Fruit fly (Drosophila melanogaster) whole organism: ENCODE measurements around the gene CG32572.

Source experiments
- CG8478 ChIP-seq: fragments of >200 bp; optimal IDR thresholded peaks from 2 replicates; lab custom pipeline; 2018; ENCODE audit warnings: inconsistent platforms
- Dll ChIP-seq: fragments of >200 bp; optimal IDR thresholded peaks from 2 replicates; lab custom pipeline; 2017
- EcR ChIP-seq, 2 experiments: fragments of >200 bp; optimal IDR thresholded peaks; 2 replicates each; lab custom pipeline; 2017; ENCODE audit warnings: missing biosample characterization in 2 of 2, missing genetic modification characterization in 2 of 2, missing genetic modification reagents in 2 of 2
- pan ChIP-seq: fragments of >200 bp; optimal IDR thresholded peaks from 2 replicates; lab custom pipeline; 2017
- psq ChIP-seq: fragments of >200 bp; optimal IDR thresholded peaks from 2 replicates; lab custom pipeline; 2017
- usp ChIP-seq: fragments of >200 bp; optimal IDR thresholded peaks from 2 replicates; lab custom pipeline; 2017; ENCODE audit warnings: missing biosample characterization, missing genetic modification characterization, mixed read lengths

The CG32572 gene

dm6 chrX:16760542-16760941 lies 39.6 kb downstream of the CG32572 start:
- TF ChIP-seq Dll (lab: Kevin White, UChicago) (no peak), pan (lab: Kevin White, UChicago) (no peak), EcR (GFP tag; optimal IDR thresholded peaks at IDR 0.05; lab: Kevin White, UChicago) (no peak), psq (lab: Kevin White, UChicago) (no peak), usp (GFP tag; lab: Kevin White, UChicago) (no peak), CG8478 (lab: Kevin White, UChicago) (no peak)

DNA sequence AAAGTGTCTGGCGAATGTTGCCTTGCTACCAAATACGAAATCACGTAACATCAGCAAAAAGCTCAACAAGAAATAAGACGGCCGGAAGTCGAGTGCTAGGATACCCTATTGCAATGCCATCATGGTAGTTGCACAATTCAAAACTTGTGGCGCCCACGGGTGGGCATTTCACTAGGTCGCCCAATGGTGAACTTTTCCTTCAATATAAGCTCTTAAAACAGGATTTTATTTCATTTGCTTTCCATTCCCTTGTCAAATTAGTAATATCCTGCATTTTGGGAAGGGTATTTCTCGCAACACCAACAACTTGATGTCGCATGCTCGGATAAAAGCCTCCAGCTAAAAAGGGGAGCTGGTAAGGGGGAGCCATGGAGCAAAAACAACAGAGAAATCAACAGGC lies 40.5 kb downstream of the CG32572 start:
- TF ChIP-seq EcR (GFP tag; optimal IDR thresholded peaks at IDR 0.05; lab: Kevin White, UChicago): no peak
- no peak for TF ChIP-seq pan (lab: Kevin White, UChicago)

DNA sequence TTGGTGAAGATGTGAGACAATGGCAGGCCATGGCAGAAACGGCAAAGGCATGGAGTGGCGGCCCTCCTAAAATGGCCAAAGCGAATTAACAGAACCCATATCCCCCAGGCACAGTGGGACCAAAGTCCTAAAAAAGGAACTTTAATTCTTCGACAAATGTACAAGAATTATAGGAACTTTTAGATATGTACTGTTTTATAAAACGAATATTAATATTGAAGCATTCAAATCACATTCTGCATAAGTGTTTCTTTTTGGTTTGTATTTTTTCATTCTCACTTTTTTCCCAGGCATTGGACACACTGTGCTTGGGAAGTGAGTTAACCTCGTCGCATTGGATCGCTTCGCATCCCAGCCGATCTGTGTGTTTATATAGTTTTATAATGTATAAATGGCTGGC lies 44.0 kb downstream of the CG32572 start:
- TF ChIP-seq EcR (GFP tag; optimal IDR thresholded peaks at IDR 0.05; lab: Kevin White, UChicago) (no peak), pan (lab: Kevin White, UChicago) (no peak), psq (lab: Kevin White, UChicago) (no peak), Dll (lab: Kevin White, UChicago) (no peak), CG8478 (lab: Kevin White, UChicago) (no peak), usp (GFP tag; lab: Kevin White, UChicago) (no peak)

- TF ChIP-seq Dll (lab: Kevin White, UChicago) (no peak), pan (lab: Kevin White, UChicago) (no peak), usp (GFP tag; lab: Kevin White, UChicago) (no peak), EcR (GFP tag; optimal IDR thresholded peaks at IDR 0.05; lab: Kevin White, UChicago) (no peak), CG8478 (lab: Kevin White, UChicago) (no peak), psq (lab: Kevin White, UChicago) (no peak)
Measured at dm6 chrX:16765809-16766208, 44.8 kb downstream of the CG32572 start.

DNA sequence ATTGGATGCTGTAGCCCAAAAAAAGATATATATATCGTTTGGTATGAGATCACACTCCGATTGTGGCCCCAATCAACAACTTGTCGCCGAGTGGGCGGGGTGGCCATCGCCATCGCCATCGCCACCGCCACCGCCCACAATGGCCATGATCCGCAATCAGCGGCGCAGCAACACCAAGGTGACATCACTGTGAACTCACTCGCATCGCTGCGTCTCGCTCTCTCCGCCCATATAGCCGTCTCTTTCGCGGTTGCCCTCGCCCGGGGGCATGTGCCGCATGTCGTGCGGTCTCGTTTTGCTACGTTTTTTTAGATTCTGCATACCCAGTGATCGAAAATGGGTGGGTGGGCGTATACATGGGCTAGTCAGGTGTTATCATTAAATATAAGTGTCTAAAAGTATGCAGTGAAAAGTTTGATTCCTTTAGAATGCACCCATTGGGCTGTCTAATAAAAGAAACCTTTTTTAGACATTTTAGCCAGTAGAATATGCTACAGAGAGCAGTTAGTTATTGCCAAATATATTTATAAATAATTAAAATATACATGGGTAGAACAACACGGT lies 46.0 kb downstream of the CG32572 start:
- TF ChIP-seq EcR (GFP tag; optimal IDR thresholded peaks at IDR 0.05; lab: Kevin White, UChicago) (no peak), pan (lab: Kevin White, UChicago) (no peak)

dm6 chrX:16768770-16769169 lies 47.8 kb downstream of the CG32572 start:
- TF ChIP-seq Dll (lab: Kevin White, UChicago) (no peak), psq (lab: Kevin White, UChicago) (no peak), usp (GFP tag; lab: Kevin White, UChicago) (no peak), pan (lab: Kevin White, UChicago) (no peak), EcR (GFP tag; optimal IDR thresholded peaks at IDR 0.05; lab: Kevin White, UChicago) (no peak), CG8478 (lab: Kevin White, UChicago) (no peak)

- TF ChIP-seq psq (lab: Kevin White, UChicago) (no peak), pan (lab: Kevin White, UChicago) (no peak), CG8478 (lab: Kevin White, UChicago) (no peak), EcR (GFP tag; optimal IDR thresholded peaks at IDR 0.05; lab: Kevin White, UChicago) (no peak), Dll (lab: Kevin White, UChicago) (no peak), usp (GFP tag; lab: Kevin White, UChicago) (no peak)
Measured at dm6 chrX:16772882-16773827, 52.2 kb downstream of the CG32572 start.

DNA sequence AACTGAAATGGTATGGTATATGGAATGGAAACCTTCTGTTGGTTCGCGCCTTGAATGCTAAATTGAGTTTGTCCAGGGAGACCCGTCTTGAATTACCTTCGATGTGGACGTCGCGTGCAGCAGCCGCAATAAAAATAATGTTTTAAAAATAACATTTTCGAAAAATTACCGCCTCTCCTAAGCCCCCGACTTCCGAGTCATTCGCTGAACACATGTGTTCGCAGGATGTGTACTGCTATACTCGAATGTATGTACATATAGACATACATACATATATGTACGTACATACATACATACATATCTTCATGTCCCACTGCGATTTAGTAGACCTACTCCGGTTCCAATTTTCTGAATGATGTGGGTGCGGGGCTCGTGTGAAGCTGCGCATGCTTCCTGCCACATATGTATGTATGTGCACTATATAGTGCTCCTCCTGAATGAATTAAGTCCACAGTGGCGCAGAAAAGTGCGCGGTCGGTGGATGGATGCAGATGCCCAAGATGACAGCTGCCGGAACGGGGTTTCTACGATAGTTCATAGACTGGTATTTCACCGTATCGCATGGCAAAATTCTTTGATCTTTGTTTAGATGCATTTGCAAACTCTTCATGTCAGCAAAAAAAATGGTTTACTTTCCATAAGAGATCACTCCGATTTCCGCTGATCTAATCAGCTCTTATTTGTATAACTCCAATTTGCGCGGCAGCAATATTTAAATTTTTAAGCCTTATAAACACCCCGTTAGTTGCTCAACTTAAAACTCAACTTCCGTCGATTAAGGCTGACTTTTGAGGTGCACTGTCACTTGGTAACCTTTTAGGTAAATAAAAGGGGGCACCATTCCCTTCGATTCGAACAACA lies 53.4 kb downstream of the CG32572 start:
- TF ChIP-seq psq (lab: Kevin White, UChicago): no peak
- no peak for TF ChIP-seq CG8478 (lab: Kevin White, UChicago)
- TF ChIP-seq pan (lab: Kevin White, UChicago): no peak
- no peak for TF ChIP-seq usp (GFP tag; lab: Kevin White, UChicago)
- no peak for TF ChIP-seq EcR (GFP tag; optimal IDR thresholded peaks at IDR 0.05; lab: Kevin White, UChicago)
- TF ChIP-seq Dll (lab: Kevin White, UChicago): no peak

dm6 chrX:16775083-16775482 lies 54.1 kb downstream of the CG32572 start:
- no peak for TF ChIP-seq EcR (GFP tag; optimal IDR thresholded peaks at IDR 0.05; lab: Kevin White, UChicago)
- no peak for TF ChIP-seq pan (lab: Kevin White, UChicago)
- TF ChIP-seq psq (lab: Kevin White, UChicago): no peak
- no peak for TF ChIP-seq usp (GFP tag; lab: Kevin White, UChicago)
- no peak for TF ChIP-seq Dll (lab: Kevin White, UChicago)
- no peak for TF ChIP-seq CG8478 (lab: Kevin White, UChicago)
